Worm (Caenorhabditis elegans) whole organism, L4/young adult: Measurements from ENCODE around the gene F53B7.4.

ENCODE experiments used
- W03F9.2 ChIP-seq: fragments of 150-350 bp; optimal IDR thresholded peaks from 2 replicates; lab custom pipeline; 2014; ENCODE audit warnings: missing biosample characterization, missing genetic modification characterization
- dao-5 ChIP-seq: sonication (generic microtip); optimal IDR thresholded peaks from 2 replicates; lab custom pipeline; 2016; ENCODE audit warnings: missing genotype, missing genetic modification characterization, moderate library complexity, missing compliant biosample characterization

- TF ChIP-seq dao-5 (tag; lab: Kevin White, UChicago) (no peak), W03F9.2 (tag; lab: Kevin White, UChicago) (no peak)
Measured at ce11 chrV:11011807-11012206, 9.5 kb upstream of the F53B7.4 start.
